Fruit fly (Drosophila melanogaster): Measurements from ENCODE around the gene Mps1.

Gene Mps1

dm6 chr3R:17718051-17718693 is 47.1 kb downstream of the Mps1 start, which contains the start of gene osa (continued):
- TF ChIP-seq az2 (GFP tag; optimal IDR thresholded peaks at IDR 0.05) (no peak), Sry-β (GFP tag; optimal IDR thresholded peaks at IDR 0.05) (no peak), lmd (GFP tag; IDR thresholded peaks at IDR 0.05) (no peak), Bteb2 (GFP tag; optimal IDR thresholded peaks at IDR 0.05) (no peak), nom (GFP tag; optimal IDR thresholded peaks at IDR 0.05) (peak; percentile 43), CG30403 (GFP tag; optimal IDR thresholded peaks at IDR 0.05) (no peak), CG14710 (tag; optimal IDR thresholded peaks at IDR 0.05) (peak; percentile 57), tna (GFP tag; IDR thresholded peaks at IDR 0.05; ENCODE audit: partially characterized antibody) (no peak), zfh1 (GFP tag; IDR thresholded peaks at IDR 0.05) (no peak), CG1024 (GFP tag; IDR thresholded peaks at IDR 0.05) (no peak), GATAe (GFP tag; conservative IDR thresholded peaks at IDR 0.05) (no peak), gsb-n (tag; optimal IDR thresholded peaks at IDR 0.05) (peak; percentile 4), zen (tag; optimal IDR thresholded peaks at IDR 0.05) (no peak), jumu (GFP tag; optimal IDR thresholded peaks at IDR 0.05) (peak; percentile 17), bcd (GFP tag; optimal IDR thresholded peaks at IDR 0.05) (peak; percentile 28), Doc2 (GFP tag; IDR thresholded peaks at IDR 0.05) (no peak), nmo (GFP tag; optimal IDR thresholded peaks at IDR 0.05) (peak; percentile 64), Dp (GFP tag; optimal IDR thresholded peaks at IDR 0.05) (peak; percentile 65), Xbp1 (GFP tag; optimal IDR thresholded peaks at IDR 0.05) (peak; percentile 12), CG12219 (GFP tag; optimal IDR thresholded peaks at IDR 0.05) (peak; percentile 0), btn (GFP tag; optimal IDR thresholded peaks at IDR 0.05) (no peak)

DNA sequence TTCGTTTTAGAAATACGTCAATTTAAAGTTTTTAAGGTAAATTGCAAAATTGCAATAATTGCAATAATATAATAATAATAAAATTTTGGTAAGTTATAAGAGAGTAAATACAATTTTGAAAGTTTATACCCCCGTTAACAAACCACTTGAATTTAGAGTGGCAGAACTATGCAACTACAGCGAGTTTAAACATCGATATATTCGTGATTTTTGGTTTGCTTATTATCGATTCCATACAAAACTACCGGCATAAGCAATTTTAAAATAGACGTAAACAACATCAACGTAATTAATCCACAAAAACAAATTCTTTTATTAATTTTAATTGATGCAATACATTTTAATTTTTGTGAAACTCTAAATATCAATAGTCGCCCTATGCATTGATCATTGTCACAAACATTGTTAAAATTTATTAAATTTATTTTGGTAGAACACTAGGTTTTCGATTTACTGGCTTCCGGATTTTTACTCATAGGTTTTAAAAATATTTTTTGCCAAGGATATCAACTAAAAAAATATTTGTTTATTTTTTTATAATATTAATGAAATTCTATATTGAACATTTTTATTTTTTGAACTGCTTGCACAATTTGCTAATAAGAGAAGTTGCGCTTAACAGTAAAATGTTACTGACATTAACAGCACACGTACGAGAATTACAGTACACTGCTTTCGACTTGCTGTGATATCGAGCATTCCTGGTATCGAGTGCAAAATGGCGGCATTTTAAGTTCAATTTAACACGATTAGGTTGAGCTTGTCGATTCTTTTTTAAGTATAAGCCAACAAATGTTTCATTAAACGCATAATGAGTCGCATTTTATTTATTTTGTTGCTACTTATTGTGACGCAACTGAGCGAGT is 47.9 kb downstream of the Mps1 start, which contains the start of gene Pxt:
TSS of gene Pxt (plus strand) at position 695 of the 866 bp plus-strand sequence.
- TF ChIP-seq CG8478 (optimal IDR thresholded peaks at IDR 0.05) = no peak
- TF ChIP-seq CG11247 (GFP tag; IDR thresholded peaks at IDR 0.05) = no peak
- peak; percentile 93 for TF ChIP-seq CG9437 (GFP tag; optimal IDR thresholded peaks at IDR 0.05)
- peak; percentile 53 for TF ChIP-seq CTCF (GFP tag; optimal IDR thresholded peaks at IDR 0.05)
- peak; percentile 97 for TF ChIP-seq CG31365 (tag; optimal IDR thresholded peaks at IDR 0.05)
- no peak for TF ChIP-seq tup (GFP tag; optimal IDR thresholded peaks at IDR 0.05)
- TF ChIP-seq ssp (GFP tag; IDR thresholded peaks at IDR 0.05) = no peak
- TF ChIP-seq stwl (tag; optimal IDR thresholded peaks at IDR 0.05) = peak; percentile 60
- TF ChIP-seq ato (GFP tag; IDR thresholded peaks at IDR 0.05; ENCODE audit: partially characterized antibody) = peak; percentile 8; the same call in 1 of the 2 replicates
- TF ChIP-seq CG2678 (tag; optimal IDR thresholded peaks at IDR 0.05) = no peak
- no peak for TF ChIP-seq CG3995 (GFP tag; optimal IDR thresholded peaks at IDR 0.05)
- no peak for TF ChIP-seq toy (GFP tag; IDR thresholded peaks at IDR 0.05)
- TF ChIP-seq NFAT (GFP tag; IDR thresholded peaks at IDR 0.05) = no peak
- TF ChIP-seq CG8290 (GFP tag; optimal IDR thresholded peaks at IDR 0.05) = no peak
- TF ChIP-seq CG8290 (tag; optimal IDR thresholded peaks at IDR 0.05) = peak in 1 of 2 experiments; percentile 28
- TF ChIP-seq CG17186 (GFP tag; optimal IDR thresholded peaks at IDR 0.05) = peak; percentile 99
- TF ChIP-seq CG1603 (tag; optimal IDR thresholded peaks at IDR 0.05) = peak; percentile 15
- TF ChIP-seq CG2712 (tag; optimal IDR thresholded peaks at IDR 0.05) = no peak
- peak; percentile 5 for TF ChIP-seq Lhr (GFP tag; optimal IDR thresholded peaks at IDR 0.05)
- no peak for TF ChIP-seq HLHmδ (GFP tag; optimal IDR thresholded peaks at IDR 0.05)
- peak; percentile 27 for TF ChIP-seq CG15601 (tag; optimal IDR thresholded peaks at IDR 0.05)
- no peak for TF ChIP-seq klu (GFP tag; IDR thresholded peaks at IDR 0.05)
- TF ChIP-seq CG13775 (GFP tag; optimal IDR thresholded peaks at IDR 0.05) = no peak
- TF ChIP-seq bbx (GFP tag; IDR thresholded peaks at IDR 0.05; ENCODE audit: partially characterized antibody) = peak; percentile 22
- no peak for TF ChIP-seq vnd (GFP tag; IDR thresholded peaks at IDR 0.05; ENCODE audit: partially characterized antibody)
- TF ChIP-seq CG12155 (GFP tag; optimal IDR thresholded peaks at IDR 0.05) = peak; percentile 70
- TF ChIP-seq chif (GFP tag; optimal IDR thresholded peaks at IDR 0.05) = no peak
- peak; percentile 16 for TF ChIP-seq Med (GFP tag)
